Fruit fly (Drosophila melanogaster) whole organism, wandering third instar larva: Measurements from ENCODE around the gene CG18179.

Experiments used
- Abd-B ChIP-seq: fragments of >200 bp; optimal IDR thresholded peaks from 2 replicates; lab custom pipeline; 2017; ENCODE audit warnings: missing biosample characterization, missing genetic modification characterization
- Dif ChIP-seq: fragments of 200-275, 200-300 bp; sonication (Bioruptor generic); optimal IDR thresholded peaks from 2 replicates; lab custom pipeline; 2018; ENCODE audit warnings: missing biosample characterization, missing genetic modification characterization; ENCODE audit not compliant: partially characterized antibody
- Hr78 ChIP-seq: fragments of >200 bp; optimal IDR thresholded peaks from 2 replicates; lab custom pipeline; 2017; ENCODE audit warnings: missing biosample characterization, missing genetic modification characterization
- OdsH ChIP-seq: fragments of 200-800 bp; sonication (Bioruptor generic); optimal IDR thresholded peaks from 2 replicates; lab custom pipeline; 2016; ENCODE audit warnings: missing biosample characterization, mild to moderate bottlenecking, missing genetic modification characterization
- foxo ChIP-seq, 2 experiments: fragments of 200-800 bp; sonication (Bioruptor generic); optimal IDR thresholded peaks; 2 replicates in 1 of 2; 3 replicates in 1 of 2; lab custom pipeline; 2016 to 2017; ENCODE audit warnings: missing biosample characterization in 2 of 2, missing genetic modification characterization in 2 of 2
- psq ChIP-seq: fragments of 200-800 bp; sonication (Bioruptor generic); optimal IDR thresholded peaks from 3 replicates; lab custom pipeline; 2017; ENCODE audit warnings: missing biosample characterization, mild to moderate bottlenecking, missing genetic modification characterization, moderate library complexity
- usp ChIP-seq: fragments of >200 bp; optimal IDR thresholded peaks from 2 replicates; lab custom pipeline; 2017; ENCODE audit warnings: missing biosample characterization, missing genetic modification characterization
- woc ChIP-seq: sonication (Bioruptor generic); optimal IDR thresholded peaks from 2 replicates; lab custom pipeline; 2016; ENCODE audit warnings: missing biosample characterization, mild to moderate bottlenecking, missing genetic modification characterization

- TF ChIP-seq woc (GFP tag; lab: Kevin White, UChicago) (no peak), Hr78 (no peak), usp (GFP tag; lab: Kevin White, UChicago) (no peak), Abd-B (GFP tag; lab: Kevin White, UChicago) (no peak), OdsH (no peak), foxo (GFP tag; optimal IDR thresholded peaks at IDR 0.05; lab: Kevin White, UChicago) (no peak), Dif (GFP tag; lab: Kevin White, UChicago) (no peak), psq (no peak)
Measured at dm6 chr3L:9624014-9624413, 15.1 kb upstream of the CG18179 start, which contains the start of gene CG3335.
